Worm (Caenorhabditis elegans) whole organism, mixed stage, embryonic: ENCODE data around the gene F10D7.5.

ENCODE experiments used
- bed-3 ChIP-seq: fragments of 200-800 bp; sonication (Bioruptor generic); optimal IDR thresholded peaks from 3 replicates; lab custom pipeline; 2018; ENCODE audit warnings: mild to moderate bottlenecking, missing genetic modification characterization, moderate library complexity, missing compliant biosample characterization
- blmp-1 ChIP-seq: fragments of 150-350 bp; optimal IDR thresholded peaks from 2 replicates; lab custom pipeline; 2014; ENCODE audit warnings: missing biosample characterization, missing genetic modification characterization
- ceh-83 ChIP-seq: fragments of 200-800 bp; sonication (Bioruptor generic); optimal IDR thresholded peaks from 2 replicates; lab custom pipeline; 2018; ENCODE audit warnings: mild to moderate bottlenecking, missing genetic modification characterization, missing compliant biosample characterization
- ces-1 ChIP-seq: fragments of 150-350 bp; optimal IDR thresholded peaks from 2 replicates; lab custom pipeline; 2014; ENCODE audit warnings: missing biosample characterization, missing genetic modification reagents, missing genetic modification characterization
- drap-1 ChIP-seq: fragments of 200-800 bp; sonication (Bioruptor generic); optimal IDR thresholded peaks from 3 replicates; lab custom pipeline; 2018; ENCODE audit warnings: mild to moderate bottlenecking, missing genetic modification characterization, missing compliant biosample characterization
- elt-1 ChIP-seq: sonication (generic microtip); optimal IDR thresholded peaks from 2 replicates; lab custom pipeline; 2017; ENCODE audit warnings: missing genetic modification characterization, mild to moderate bottlenecking, missing compliant biosample characterization, antibody characterized with exemption, moderate library complexity, borderline replicate concordance; ENCODE audit not compliant: insufficient read depth
- elt-3 ChIP-seq: fragments of 150-350 bp; optimal IDR thresholded peaks from 2 replicates; lab custom pipeline; 2014; ENCODE audit warnings: missing biosample characterization, missing genetic modification characterization
- lin-13 ChIP-seq: fragments of 150-350 bp; optimal IDR thresholded peaks from 2 replicates; lab custom pipeline; 2014; ENCODE audit warnings: missing biosample characterization, missing genetic modification characterization
- mab-5 ChIP-seq: fragments of 150-350 bp; optimal IDR thresholded peaks from 2 replicates; lab custom pipeline; 2014; ENCODE audit warnings: missing biosample characterization, missing genetic modification characterization
- nhr-28 ChIP-seq: fragments of 150-350 bp; optimal IDR thresholded peaks from 2 replicates; lab custom pipeline; 2014; ENCODE audit warnings: missing biosample characterization, missing genetic modification characterization
- sptf-1 ChIP-seq: sonication (generic microtip); optimal IDR thresholded peaks from 2 replicates; lab custom pipeline; 2017; ENCODE audit warnings: mild to moderate bottlenecking, missing genetic modification characterization, moderate library complexity, missing compliant biosample characterization
- unc-39 ChIP-seq: fragments of 150-350 bp; optimal IDR thresholded peaks from 2 replicates; lab custom pipeline; 2014; ENCODE audit warnings: missing biosample characterization, missing genetic modification characterization
- unc-62 ChIP-seq: fragments of 150-350 bp; optimal IDR thresholded peaks from 2 replicates; lab custom pipeline; 2014; ENCODE audit warnings: missing biosample characterization, missing genetic modification reagents, missing genetic modification characterization
- ztf-11 ChIP-seq: fragments of 150-350 bp; optimal IDR thresholded peaks from 2 replicates; lab custom pipeline; 2014; ENCODE audit warnings: missing biosample characterization, missing genetic modification characterization

DNA sequence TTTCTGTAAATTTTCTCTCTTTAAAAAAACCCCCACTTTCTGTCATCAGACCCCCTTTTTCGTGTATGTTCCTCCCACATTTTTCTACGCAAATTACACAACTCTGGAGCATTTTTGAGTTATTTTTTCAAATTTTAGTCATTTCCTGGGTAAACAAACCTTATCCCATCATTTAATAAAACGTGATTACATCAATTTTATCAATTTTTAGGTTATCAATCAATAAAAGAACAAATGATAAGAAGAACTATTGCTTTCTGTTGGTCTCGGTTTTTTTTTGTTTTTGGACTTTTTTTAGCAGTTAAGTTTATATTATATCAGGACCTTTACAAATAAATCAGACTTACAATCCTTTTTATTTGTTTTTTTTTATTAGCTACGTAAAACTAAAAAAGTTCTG lies 55.1 kb downstream of the F10D7.5 start, which contains the start of gene C53C11.2:
- TF ChIP-seq nhr-28 (no peak), blmp-1 (tag; lab: Kevin White, UChicago) (no peak), elt-3 (tag; lab: Kevin White, UChicago) (no peak), elt-1 (tag; lab: Kevin White, UChicago) (no peak), lin-13 (no peak), unc-62 (GFP tag; lab: Kevin White, UChicago) (no peak), ces-1 (GFP tag; lab: Kevin White, UChicago) (no peak), unc-39 (tag; lab: Kevin White, UChicago) (no peak), sptf-1 (tag; lab: Kevin White, UChicago) (no peak), ceh-83 (GFP tag; lab: Kevin White, UChicago) (no peak), ztf-11 (tag; lab: Kevin White, UChicago) (no peak), mab-5 (tag; lab: Kevin White, UChicago) (no peak), bed-3 (no peak), drap-1 (no peak)
